Worm (Caenorhabditis elegans) whole organism, L2 larva: ENCODE data around the gene F54A3.5.

Experiments used
- ama-1 ChIP-seq: fragments of 150-350 bp; optimal IDR thresholded peaks from 2 replicates; lab custom pipeline; 2018; ENCODE audit warnings: inconsistent platforms
- dmd-4 ChIP-seq: sonication (generic microtip); optimal IDR thresholded peaks from 2 replicates; lab custom pipeline; 2017; ENCODE audit warnings: missing biosample characterization, missing genetic modification characterization
- elt-3 ChIP-seq: sonication (generic microtip); optimal IDR thresholded peaks from 2 replicates; lab custom pipeline; 2017; ENCODE audit warnings: missing biosample characterization, missing genetic modification characterization
- fos-1 ChIP-seq: fragments of 150-350 bp; optimal IDR thresholded peaks from 2 replicates; lab custom pipeline; 2014; ENCODE audit warnings: missing biosample characterization, missing genetic modification characterization
- lin-13 ChIP-seq: fragments of 150-350 bp; optimal IDR thresholded peaks from 2 replicates; lab custom pipeline; 2014; ENCODE audit warnings: missing biosample characterization, missing genetic modification reagents, missing genetic modification characterization
- lin-39 ChIP-seq: fragments of 150-350 bp; optimal IDR thresholded peaks from 2 replicates; lab custom pipeline; 2014; ENCODE audit warnings: missing biosample characterization, missing genetic modification reagents, missing genetic modification characterization
- nhr-12 ChIP-seq: fragments of 150-350 bp; optimal IDR thresholded peaks from 2 replicates; lab custom pipeline; 2014; ENCODE audit warnings: missing biosample characterization, missing genetic modification characterization

ce11 chrII:2202147-2202546 is 23.4 kb downstream of the F54A3.5 start:
- no peak for TF ChIP-seq fos-1 (tag; lab: Kevin White, UChicago)
- TF ChIP-seq dmd-4, result no peak
- no peak for TF ChIP-seq nhr-12 (tag; lab: Kevin White, UChicago)
- TF ChIP-seq ama-1 (lab: Kevin White, UChicago), result no peak
- no peak for TF ChIP-seq lin-39 (tag; lab: Kevin White, UChicago)
- TF ChIP-seq lin-13 (GFP tag; lab: Kevin White, UChicago), result no peak
- no peak for TF ChIP-seq elt-3 (tag; lab: Kevin White, UChicago)
